Worm (Caenorhabditis elegans) whole organism, L1 larva: ENCODE data around the gene fkh-9.

ENCODE experiments used
- C34B4.2 ChIP-seq: sonication (generic microtip); optimal IDR thresholded peaks from 2 replicates; lab custom pipeline; 2017; ENCODE audit warnings: mild to moderate bottlenecking, missing genetic modification characterization, missing compliant biosample characterization
- F16B12.6 ChIP-seq: fragments of 150-350 bp; optimal IDR thresholded peaks from 2 replicates; lab custom pipeline; 2014; ENCODE audit warnings: missing biosample characterization, missing genetic modification characterization
- alr-1 ChIP-seq: fragments of 200-800 bp; sonication (Bioruptor generic); optimal IDR thresholded peaks from 2 replicates; lab custom pipeline; 2018; ENCODE audit warnings: borderline replicate concordance, mild to moderate bottlenecking, missing genetic modification characterization, missing compliant biosample characterization
- dpl-1 ChIP-seq, 3 experiments: fragments of 150-350 bp in 2 of 3; sonication (generic microtip) in 1 of 3; optimal IDR thresholded peaks; 2 replicates each; lab custom pipeline; 2014 to 2017; ENCODE audit warnings: missing biosample characterization in 3 of 3, missing genetic modification characterization in 3 of 3, missing genetic modification reagents in 3 of 3
- elt-3 ChIP-seq, 6 experiments: fragments of 150-350 bp in 1 of 6; sonication (generic microtip); optimal IDR thresholded peaks; 2 replicates each; lab custom pipeline; 2017 to 2018; ENCODE audit warnings: missing biosample characterization in 6 of 6, missing genetic modification characterization in 6 of 6, inconsistent platforms in 1 of 6
- hpl-2 ChIP-seq: fragments of 150-350 bp; optimal IDR thresholded peaks from 2 replicates; lab custom pipeline; 2014; ENCODE audit warnings: missing biosample characterization, missing genetic modification reagents, missing genetic modification characterization
- lin-14 ChIP-seq: fragments of 200-800 bp; sonication (Bioruptor generic); optimal IDR thresholded peaks from 2 replicates; lab custom pipeline; 2018; ENCODE audit warnings: mild to moderate bottlenecking, missing genetic modification characterization, moderate library complexity, missing compliant biosample characterization
- lin-15B ChIP-seq: fragments of 150-350 bp; sonication (generic microtip); optimal IDR thresholded peaks from 3 replicates; lab custom pipeline; 2014; ENCODE audit warnings: missing biosample characterization, missing genetic modification characterization
- lin-35 ChIP-seq, 2 experiments: fragments of 150-350 bp; optimal IDR thresholded peaks; 2 replicates each; lab custom pipeline; 2014; ENCODE audit warnings: missing biosample characterization in 2 of 2, missing genetic modification characterization in 2 of 2, missing genetic modification reagents in 2 of 2
- lir-3 ChIP-seq: sonication (generic microtip); optimal IDR thresholded peaks from 2 replicates; lab custom pipeline; 2016; ENCODE audit warnings: mild to moderate bottlenecking, missing genetic modification characterization, moderate library complexity, missing compliant biosample characterization; ENCODE audit not compliant: poor library complexity
- mdl-1 ChIP-seq, 2 experiments: fragments of 150-350 bp; optimal IDR thresholded peaks; 2 replicates each; lab custom pipeline; 2014 to 2017; ENCODE audit warnings: missing biosample characterization in 2 of 2, missing genetic modification characterization in 2 of 2, inconsistent platforms in 1 of 2
- nhr-237 ChIP-seq: fragments of 150-350 bp; optimal IDR thresholded peaks from 2 replicates; lab custom pipeline; 2014; ENCODE audit warnings: missing biosample characterization, missing genetic modification characterization
- nhr-28 ChIP-seq: fragments of 150-350 bp; optimal IDR thresholded peaks from 2 replicates; lab custom pipeline; 2014; ENCODE audit warnings: missing biosample characterization, missing genetic modification characterization
- nhr-71 ChIP-seq: sonication (generic microtip); optimal IDR thresholded peaks from 2 replicates; lab custom pipeline; 2016; ENCODE audit warnings: mild to moderate bottlenecking, missing genetic modification characterization, moderate library complexity, missing compliant biosample characterization
- nhr-76 ChIP-seq: sonication (generic microtip); optimal IDR thresholded peaks from 2 replicates; lab custom pipeline; 2017; ENCODE audit warnings: missing biosample characterization, missing genetic modification characterization
- snu-23 ChIP-seq: sonication (generic microtip); optimal IDR thresholded peaks from 2 replicates; lab custom pipeline; 2016; ENCODE audit warnings: missing genetic modification characterization, missing compliant biosample characterization
- sox-4 ChIP-seq: sonication (generic microtip); optimal IDR thresholded peaks from 2 replicates; lab custom pipeline; 2016; ENCODE audit warnings: missing genetic modification characterization, missing compliant biosample characterization
- unc-62 ChIP-seq: fragments of 150-350 bp; optimal IDR thresholded peaks from 2 replicates; lab custom pipeline; 2014; ENCODE audit warnings: missing biosample characterization, missing genetic modification reagents, missing genetic modification characterization
- unc-98 ChIP-seq: fragments of 200-800 bp; sonication (Bioruptor generic); IDR thresholded peaks from 2 replicates; pipeline ENCODE4 v1.3.6; 2022; ENCODE audit warnings: missing genetic modification characterization, missing compliant biosample characterization

Gene fkh-9

ce11 chrX:3768717-3769116 is 58.0 kb downstream of the fkh-9 start, which contains the start of gene F47B7.5:
F47B7.5 (minus strand) TSS chrX:3768817.
- no peak for TF ChIP-seq unc-98
- TF ChIP-seq elt-3 (tag; optimal IDR thresholded peaks at IDR 0.05; lab: Kevin White, UChicago), result no peak
- no peak for TF ChIP-seq nhr-71 (tag; lab: Kevin White, UChicago)
- no peak for TF ChIP-seq lin-35 (GFP tag; optimal IDR thresholded peaks at IDR 0.05; lab: Kevin White, UChicago)
- no peak for TF ChIP-seq lin-15B (tag; lab: Kevin White, UChicago)
- no peak for TF ChIP-seq dpl-1 (GFP tag; optimal IDR thresholded peaks at IDR 0.05; lab: Kevin White, UChicago)
- no peak for TF ChIP-seq nhr-28 (tag; lab: Kevin White, UChicago)
- TF ChIP-seq alr-1 (tag; lab: Kevin White, UChicago), result no peak
- TF ChIP-seq nhr-237 (tag; lab: Kevin White, UChicago), result no peak
- no peak for TF ChIP-seq lir-3 (tag; lab: Kevin White, UChicago)
- no peak for TF ChIP-seq hpl-2 (GFP tag; lab: Kevin White, UChicago)
- TF ChIP-seq C34B4.2, result no peak
- no peak for TF ChIP-seq unc-62 (GFP tag; lab: Kevin White, UChicago)
- TF ChIP-seq nhr-76 (tag; lab: Kevin White, UChicago), result no peak
- no peak for TF ChIP-seq snu-23 (GFP tag; lab: Kevin White, UChicago)
- no peak for TF ChIP-seq mdl-1 (tag; optimal IDR thresholded peaks at IDR 0.05; lab: Kevin White, UChicago)
- no peak for TF ChIP-seq lin-14 (GFP tag; lab: Kevin White, UChicago)
- no peak for TF ChIP-seq F16B12.6 (tag; lab: Kevin White, UChicago)
- no peak for TF ChIP-seq sox-4 (tag; lab: Kevin White, UChicago)
